Worm (Caenorhabditis elegans): ENCODE data around the gene ndub-6.

- TF ChIP-seq ama-1 (optimal IDR thresholded peaks at IDR 0.05): no peak
- no peak for TF ChIP-seq pes-1 (GFP tag; IDR thresholded peaks at IDR 0.05)
- no peak for TF ChIP-seq ceh-13 (GFP tag; optimal IDR thresholded peaks at IDR 0.05)
- no peak for TF ChIP-seq hnd-1 (tag; optimal IDR thresholded peaks at IDR 0.05)
- TF ChIP-seq F13C5.2 (tag; optimal IDR thresholded peaks at IDR 0.05): no peak
- TF ChIP-seq ets-7 (tag; optimal IDR thresholded peaks at IDR 0.05): no peak
- no peak for TF ChIP-seq tbx-37 (GFP tag; conservative IDR thresholded peaks at IDR 0.05)
- no peak for TF ChIP-seq aly-1 (tag; optimal IDR thresholded peaks at IDR 0.05)
- TF ChIP-seq tra-4 (tag; optimal IDR thresholded peaks at IDR 0.05): no peak
- no peak for TF ChIP-seq scrt-1 (GFP tag; IDR thresholded peaks at IDR 0.05)
- TF ChIP-seq B0310.2 (tag; optimal IDR thresholded peaks at IDR 0.05): no peak
Observed at ce11 chrIV:11623060-11623459, 29.1 kb upstream of the ndub-6 start, which contains the start of gene lys-4.

Measured in whole organism, early embryonic.